Worm (Caenorhabditis elegans) whole organism, late embryonic: ENCODE measurements around the gene rsp-4.

Experiments used
- C38D4.7 ChIP-seq: fragments of 200-800 bp; sonication (Bioruptor generic); optimal IDR thresholded peaks from 2 replicates; lab custom pipeline; 2018; ENCODE audit warnings: mild to moderate bottlenecking, missing genetic modification characterization, moderate library complexity, missing compliant biosample characterization
- T23F11.4 ChIP-seq: fragments of 200-800 bp; sonication (Bioruptor generic); optimal IDR thresholded peaks from 2 replicates; lab custom pipeline; 2018; ENCODE audit warnings: mild to moderate bottlenecking, missing genetic modification characterization, missing compliant biosample characterization
- Y22D7AL.16 ChIP-seq: sonication (generic microtip); optimal IDR thresholded peaks from 2 replicates; lab custom pipeline; 2016; ENCODE audit warnings: missing genetic modification characterization, missing compliant biosample characterization
- ama-1 ChIP-seq: fragments of 150-350 bp; optimal IDR thresholded peaks from 2 replicates; lab custom pipeline; 2014
- ceh-14 ChIP-seq: sonication (generic microtip); optimal IDR thresholded peaks from 2 replicates; lab custom pipeline; 2016; ENCODE audit warnings: missing genotype, missing genetic modification characterization, missing compliant biosample characterization
- ceh-18 ChIP-seq: sonication (generic microtip); optimal IDR thresholded peaks from 2 replicates; lab custom pipeline; 2016; ENCODE audit warnings: missing genetic modification characterization, missing compliant biosample characterization
- ceh-22 ChIP-seq: sonication (generic microtip); optimal IDR thresholded peaks from 2 replicates; lab custom pipeline; 2017; ENCODE audit warnings: missing biosample characterization, missing genetic modification characterization
- ceh-24 ChIP-seq: sonication (generic microtip); optimal IDR thresholded peaks from 2 replicates; lab custom pipeline; 2016; ENCODE audit warnings: mild to moderate bottlenecking, missing genetic modification characterization, missing compliant biosample characterization
- ceh-30 ChIP-seq: fragments of 150-350 bp; optimal IDR thresholded peaks from 2 replicates; lab custom pipeline; 2014; ENCODE audit warnings: missing biosample characterization, missing genetic modification characterization
- ceh-31 ChIP-seq: sonication (generic microtip); optimal IDR thresholded peaks from 2 replicates; lab custom pipeline; 2016; ENCODE audit warnings: missing genetic modification characterization, missing compliant biosample characterization
- ceh-34 ChIP-seq: sonication (generic microtip); optimal IDR thresholded peaks from 2 replicates; lab custom pipeline; 2016; ENCODE audit warnings: mild to moderate bottlenecking, missing genetic modification characterization, missing compliant biosample characterization
- ceh-45 ChIP-seq: fragments of 200-800 bp; sonication (Bioruptor generic); IDR thresholded peaks from 2 replicates; pipeline ENCODE4 v1.3.6; 2022; ENCODE audit warnings: missing genetic modification reagents, missing genetic modification characterization, missing compliant biosample characterization
- ceh-48 ChIP-seq: sonication (generic microtip); optimal IDR thresholded peaks from 2 replicates; lab custom pipeline; 2016; ENCODE audit warnings: missing genetic modification characterization, inconsistent platforms, missing compliant biosample characterization
- che-1 ChIP-seq: sonication (generic microtip); optimal IDR thresholded peaks from 2 replicates; lab custom pipeline; 2016; ENCODE audit warnings: mild to moderate bottlenecking, missing genetic modification characterization, missing compliant biosample characterization
- dmd-4 ChIP-seq: sonication (generic microtip); optimal IDR thresholded peaks from 2 replicates; lab custom pipeline; 2016; ENCODE audit warnings: borderline replicate concordance, missing genetic modification characterization, missing compliant biosample characterization
- dve-1 ChIP-seq: sonication (generic microtip); optimal IDR thresholded peaks from 2 replicates; lab custom pipeline; 2017; ENCODE audit warnings: antibody characterized with exemption, mild to moderate bottlenecking, missing genetic modification characterization, missing compliant biosample characterization
- elt-2 ChIP-seq: sonication (generic microtip); optimal IDR thresholded peaks from 2 replicates; lab custom pipeline; 2016; ENCODE audit warnings: missing genetic modification reagents, missing genetic modification characterization, missing compliant biosample characterization
- ets-4 ChIP-seq: sonication (generic microtip); optimal IDR thresholded peaks from 2 replicates; lab custom pipeline; 2016; ENCODE audit warnings: missing genetic modification characterization, missing compliant biosample characterization
- eyg-1 ChIP-seq: sonication (generic microtip); optimal IDR thresholded peaks from 2 replicates; lab custom pipeline; 2016; ENCODE audit warnings: missing genotype, missing genetic modification characterization, missing compliant biosample characterization
- fax-1 ChIP-seq: sonication (generic microtip); optimal IDR thresholded peaks from 2 replicates; lab custom pipeline; 2016; ENCODE audit warnings: missing genotype, missing genetic modification characterization, missing compliant biosample characterization
- fkh-10 ChIP-seq: fragments of 150-350 bp; optimal IDR thresholded peaks from 2 replicates; lab custom pipeline; 2014; ENCODE audit warnings: missing biosample characterization, missing genetic modification reagents, missing genetic modification characterization
- gmeb-2 ChIP-seq: sonication (generic microtip); optimal IDR thresholded peaks from 2 replicates; lab custom pipeline; 2016; ENCODE audit warnings: missing genetic modification characterization, inconsistent platforms, missing compliant biosample characterization
- hlh-13 ChIP-seq: fragments of 200-800 bp; sonication (Bioruptor generic); optimal IDR thresholded peaks from 2 replicates; lab custom pipeline; 2018; ENCODE audit warnings: mild to moderate bottlenecking, missing genetic modification characterization, missing compliant biosample characterization
- hlh-15 ChIP-seq: sonication (generic microtip); optimal IDR thresholded peaks from 2 replicates; lab custom pipeline; 2016; ENCODE audit warnings: missing genetic modification characterization, missing compliant biosample characterization
- hlh-30 ChIP-seq: sonication (generic microtip); optimal IDR thresholded peaks from 2 replicates; lab custom pipeline; 2017; ENCODE audit warnings: antibody characterized with exemption, missing genetic modification characterization, missing compliant biosample characterization; ENCODE audit not compliant: insufficient read depth
- hlh-6 ChIP-seq: sonication (generic microtip); optimal IDR thresholded peaks from 2 replicates; lab custom pipeline; 2016; ENCODE audit warnings: missing genotype, missing genetic modification characterization, missing compliant biosample characterization
- hlh-8 ChIP-seq: sonication (generic microtip); optimal IDR thresholded peaks from 2 replicates; lab custom pipeline; 2016; ENCODE audit warnings: missing genotype, missing genetic modification characterization, missing compliant biosample characterization
- lim-6 ChIP-seq: sonication (generic microtip); optimal IDR thresholded peaks from 2 replicates; lab custom pipeline; 2016; ENCODE audit warnings: missing genetic modification characterization, missing compliant biosample characterization
- lin-11 ChIP-seq: fragments of 200-800 bp; sonication (Bioruptor generic); optimal IDR thresholded peaks from 2 replicates; lab custom pipeline; 2018; ENCODE audit warnings: mild to moderate bottlenecking, missing genetic modification characterization, missing compliant biosample characterization
- mec-3 ChIP-seq: sonication (generic microtip); optimal IDR thresholded peaks from 2 replicates; lab custom pipeline; 2016; ENCODE audit warnings: borderline replicate concordance, missing genetic modification characterization, missing compliant biosample characterization
- nfya-1 ChIP-seq: sonication (generic microtip); optimal IDR thresholded peaks from 2 replicates; lab custom pipeline; 2017; ENCODE audit warnings: missing genetic modification characterization, mild to moderate bottlenecking, missing compliant biosample characterization, antibody characterized with exemption, moderate library complexity
- nhr-11 ChIP-seq: fragments of 150-350 bp; optimal IDR thresholded peaks from 2 replicates; lab custom pipeline; 2014; ENCODE audit warnings: missing biosample characterization, missing genetic modification characterization
- pag-3 ChIP-seq: sonication (generic microtip); optimal IDR thresholded peaks from 2 replicates; lab custom pipeline; 2016; ENCODE audit warnings: missing compliant biosample characterization, missing genetic modification characterization, borderline replicate concordance
- pat-9 ChIP-seq: fragments of 200-800 bp; sonication (Bioruptor generic); optimal IDR thresholded peaks from 2 replicates; lab custom pipeline; 2018; ENCODE audit warnings: mild to moderate bottlenecking, missing genetic modification characterization, moderate library complexity, missing compliant biosample characterization
- pha-2 ChIP-seq: sonication (generic microtip); optimal IDR thresholded peaks from 2 replicates; lab custom pipeline; 2017; ENCODE audit warnings: mild to moderate bottlenecking, missing genetic modification characterization, missing compliant biosample characterization
- pha-4 ChIP-seq: fragments of 150-350 bp; optimal IDR thresholded peaks from 2 replicates; lab custom pipeline; 2018; ENCODE audit warnings: missing biosample characterization, missing genetic modification reagents, missing genetic modification characterization
- pqm-1 ChIP-seq: sonication (generic microtip); optimal IDR thresholded peaks from 2 replicates; lab custom pipeline; 2016; ENCODE audit warnings: missing genetic modification characterization, missing compliant biosample characterization
- pros-1 ChIP-seq: fragments of 150-350 bp; optimal IDR thresholded peaks from 2 replicates; lab custom pipeline; 2014; ENCODE audit warnings: missing biosample characterization, missing genetic modification reagents, missing genetic modification characterization
- ref-2 ChIP-seq: sonication (generic microtip); optimal IDR thresholded peaks from 2 replicates; lab custom pipeline; 2016; ENCODE audit warnings: missing genetic modification characterization, missing compliant biosample characterization
- rnt-1 ChIP-seq: sonication (generic microtip); optimal IDR thresholded peaks from 2 replicates; lab custom pipeline; 2016; ENCODE audit warnings: missing genetic modification characterization, missing compliant biosample characterization
- sdc-2 ChIP-seq: sonication (generic microtip); optimal IDR thresholded peaks from 2 replicates; lab custom pipeline; 2016; ENCODE audit warnings: missing genotype, missing genetic modification characterization, missing compliant biosample characterization
- sox-4 ChIP-seq: sonication (generic microtip); optimal IDR thresholded peaks from 2 replicates; lab custom pipeline; 2017; ENCODE audit warnings: mild to moderate bottlenecking, missing genetic modification characterization, inconsistent platforms, missing compliant biosample characterization
- syd-9 ChIP-seq: sonication (generic microtip); optimal IDR thresholded peaks from 2 replicates; lab custom pipeline; 2016; ENCODE audit warnings: mild to moderate bottlenecking, missing genetic modification characterization, moderate library complexity, missing compliant biosample characterization
- tbx-2 ChIP-seq: sonication (generic microtip); optimal IDR thresholded peaks from 2 replicates; lab custom pipeline; 2016; ENCODE audit warnings: missing genetic modification characterization, missing compliant biosample characterization
- tbx-7 ChIP-seq: sonication (generic microtip); optimal IDR thresholded peaks from 2 replicates; lab custom pipeline; 2016; ENCODE audit warnings: missing genotype, missing genetic modification characterization, missing compliant biosample characterization
- ttx-3 ChIP-seq: sonication (generic microtip); optimal IDR thresholded peaks from 2 replicates; lab custom pipeline; 2016; ENCODE audit warnings: missing genetic modification reagents, missing genetic modification characterization, missing compliant biosample characterization
- unc-55 ChIP-seq: sonication (generic microtip); optimal IDR thresholded peaks from 2 replicates; lab custom pipeline; 2017; ENCODE audit warnings: missing biosample characterization, missing genetic modification reagents, missing genetic modification characterization
- unc-86 ChIP-seq: sonication (generic microtip); optimal IDR thresholded peaks from 2 replicates; lab custom pipeline; 2016; ENCODE audit warnings: missing genetic modification characterization, missing compliant biosample characterization
- zip-5 ChIP-seq: sonication (generic microtip); optimal IDR thresholded peaks from 2 replicates; lab custom pipeline; 2016; ENCODE audit warnings: missing genetic modification characterization, missing compliant biosample characterization
- ztf-16 ChIP-seq: sonication (generic microtip); optimal IDR thresholded peaks from 2 replicates; lab custom pipeline; 2017; ENCODE audit warnings: missing genetic modification characterization, missing compliant biosample characterization

The rsp-4 gene

DNA sequence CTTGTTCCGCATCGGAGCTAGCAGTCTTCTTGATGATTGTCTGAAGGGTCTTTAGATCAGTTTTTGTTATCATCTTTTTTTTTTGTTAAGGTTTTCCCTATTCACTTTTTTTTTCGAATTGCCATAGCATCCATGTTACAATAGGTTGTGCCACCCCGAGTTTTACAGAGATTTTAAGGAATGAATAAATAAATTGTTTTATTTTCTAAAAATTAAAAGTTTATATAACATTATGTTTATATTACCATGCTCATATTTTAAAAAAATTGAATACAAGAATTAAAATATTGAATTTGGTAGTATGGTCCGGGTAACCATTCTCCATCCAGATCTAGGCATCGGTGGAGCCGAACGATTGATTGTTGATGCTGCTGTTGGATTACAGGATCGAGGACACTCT is 13.7 kb downstream of the rsp-4 start, which contains the start of gene algn-2:
Gene algn-2 (plus strand): TSS at position 301 of the 400 bp plus-strand sequence.
- no peak for TF ChIP-seq hlh-6 (tag; lab: Kevin White, UChicago)
- TF ChIP-seq pat-9: no peak
- no peak for TF ChIP-seq gmeb-2
- TF ChIP-seq ceh-34 (tag; lab: Kevin White, UChicago): no peak
- TF ChIP-seq hlh-13: no peak
- no peak for TF ChIP-seq rnt-1 (tag; lab: Kevin White, UChicago)
- TF ChIP-seq ceh-31 (tag; lab: Kevin White, UChicago): no peak
- no peak for TF ChIP-seq ceh-22 (tag; lab: Kevin White, UChicago)

DNA sequence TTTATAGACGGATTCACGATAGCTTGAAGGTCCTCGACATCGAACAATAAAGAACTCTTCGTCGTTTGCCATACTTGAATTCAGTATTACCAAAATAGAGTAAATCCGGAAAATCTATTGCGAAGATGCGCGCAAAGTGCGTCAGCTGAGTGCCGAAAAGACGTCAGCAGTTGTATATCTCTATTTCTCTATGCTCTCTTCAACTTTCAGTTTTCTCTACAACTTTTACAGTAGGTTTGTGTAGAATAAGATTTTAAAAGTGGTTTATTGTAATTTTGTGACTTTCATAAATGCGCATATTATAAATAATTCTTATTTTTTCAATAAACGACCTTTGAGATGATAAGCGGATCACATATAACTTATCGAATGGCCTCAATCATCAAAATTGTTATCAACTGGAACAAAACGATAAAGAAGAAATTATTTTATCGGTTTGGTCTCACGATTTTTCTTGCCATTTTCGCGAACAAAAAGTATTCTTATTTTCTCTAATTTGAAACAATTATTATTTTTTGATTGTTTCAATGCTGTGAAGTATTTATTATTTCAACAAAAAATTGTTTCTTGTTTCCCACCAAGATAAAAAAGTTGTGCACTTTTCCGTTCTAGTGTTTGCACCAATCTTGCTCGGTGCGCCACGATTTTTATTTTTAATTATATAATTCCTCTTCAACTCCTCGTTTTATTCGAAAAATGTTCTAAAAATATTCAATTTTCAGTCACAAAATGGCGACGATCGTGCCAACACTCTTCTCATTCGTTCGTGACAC is 15.2 kb downstream of the rsp-4 start, which contains the start of the genes agt-2 and F09E5.3:
Gene agt-2 (minus strand): TSS at position 553 of the 773 bp plus-strand sequence.
Gene F09E5.3 (plus strand): TSS at position 723 of the 773 bp plus-strand sequence.
- TF ChIP-seq pqm-1 (tag; lab: Kevin White, UChicago) (no peak), sox-4 (tag; lab: Kevin White, UChicago) (no peak), che-1 (tag; lab: Kevin White, UChicago) (no peak), T23F11.4 (GFP tag; lab: Kevin White, UChicago) (no peak), hlh-15 (tag; lab: Kevin White, UChicago) (no peak), mec-3 (tag; lab: Kevin White, UChicago) (no peak), ceh-48 (tag; lab: Kevin White, UChicago) (peak; percentile 40), gmeb-2 (no peak), nhr-11 (tag; lab: Kevin White, UChicago) (no peak), unc-86 (tag; lab: Kevin White, UChicago) (no peak), Y22D7AL.16 (tag; lab: Kevin White, UChicago) (peak; percentile 1), ets-4 (tag; lab: Kevin White, UChicago) (peak; percentile 47), ceh-14 (no peak), fkh-10 (GFP tag; lab: Kevin White, UChicago) (no peak), syd-9 (tag; lab: Kevin White, UChicago) (no peak), ceh-24 (tag; lab: Kevin White, UChicago) (no peak), hlh-6 (tag; lab: Kevin White, UChicago) (no peak), rnt-1 (tag; lab: Kevin White, UChicago) (no peak), elt-2 (peak; percentile 97), ztf-16 (tag; lab: Kevin White, UChicago) (no peak), ttx-3 (tag; lab: Kevin White, UChicago) (no peak), lin-11 (tag; lab: Kevin White, UChicago) (no peak), hlh-30 (peak; percentile 42), dmd-4 (tag; lab: Kevin White, UChicago) (no peak), pros-1 (no peak), ceh-18 (tag; lab: Kevin White, UChicago) (peak; percentile 56), pha-4 (tag; lab: Kevin White, UChicago) (no peak), fax-1 (tag; lab: Kevin White, UChicago) (no peak), tbx-2 (tag; lab: Kevin White, UChicago) (peak; percentile 55), pha-2 (tag; lab: Kevin White, UChicago) (no peak), eyg-1 (no peak), dve-1 (peak; percentile 68), zip-5 (tag; lab: Kevin White, UChicago) (no peak), lim-6 (tag; lab: Kevin White, UChicago) (no peak), hlh-8 (tag; lab: Kevin White, UChicago) (no peak), ceh-45 (GFP tag; lab: Robert Waterston, UW) (peak; percentile 23; the same call in 1 of the 2 replicates), unc-55 (GFP tag; lab: Kevin White, UChicago) (peak; percentile 8), pag-3 (tag; lab: Kevin White, UChicago) (no peak), ceh-30 (peak; percentile 92), tbx-7 (tag; lab: Kevin White, UChicago) (no peak), nfya-1 (tag; lab: Kevin White, UChicago) (peak; percentile 81), sdc-2 (tag; lab: Kevin White, UChicago) (peak; percentile 25), ama-1 (no peak), ref-2 (tag; lab: Kevin White, UChicago) (peak; percentile 31), C38D4.7 (GFP tag; lab: Kevin White, UChicago) (no peak)
